Worm (Caenorhabditis elegans): ENCODE results near the gene ZK856.18.

DNA sequence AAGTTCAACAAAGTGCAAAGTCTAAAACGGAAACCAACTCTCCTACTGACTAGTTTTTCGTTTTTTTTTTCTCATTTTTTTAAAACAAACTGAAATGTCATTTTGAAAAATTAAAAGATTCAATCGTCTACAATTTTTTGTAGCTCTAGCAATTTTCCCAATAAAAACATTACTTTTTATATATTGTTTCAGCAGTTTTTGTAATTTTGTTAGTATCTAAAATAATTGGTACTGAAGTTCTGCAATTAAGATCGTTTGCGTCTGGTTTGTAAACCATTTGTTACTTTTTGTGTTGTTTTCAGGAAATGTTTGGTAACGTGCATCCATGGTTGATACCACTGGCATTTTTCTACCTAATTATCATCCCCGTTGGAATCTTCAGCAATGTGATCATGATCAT, 27.3 kb downstream of the ZK856.18 start, which contains the start of gene srsx-30:
- TF ChIP-seq dao-5 (tag; optimal IDR thresholded peaks at IDR 0.05) (no peak), W03F9.2 (tag; optimal IDR thresholded peaks at IDR 0.05) (no peak), him-1 (tag; optimal IDR thresholded peaks at IDR 0.05) (no peak)

All from whole organism, L4/young adult.